Worm (Caenorhabditis elegans) whole organism, late embryonic: ENCODE data around the gene nhr-34.

ENCODE experiments used
- ama-1 ChIP-seq: fragments of 150-350 bp; optimal IDR thresholded peaks from 2 replicates; lab custom pipeline; 2014
- fkh-10 ChIP-seq: fragments of 150-350 bp; optimal IDR thresholded peaks from 2 replicates; lab custom pipeline; 2014; ENCODE audit warnings: missing biosample characterization, missing genetic modification reagents, missing genetic modification characterization
- nhr-11 ChIP-seq: fragments of 150-350 bp; optimal IDR thresholded peaks from 2 replicates; lab custom pipeline; 2014; ENCODE audit warnings: missing biosample characterization, missing genetic modification characterization
- pqm-1 ChIP-seq: sonication (generic microtip); optimal IDR thresholded peaks from 2 replicates; lab custom pipeline; 2016; ENCODE audit warnings: missing genetic modification characterization, missing compliant biosample characterization
- pros-1 ChIP-seq: fragments of 150-350 bp; optimal IDR thresholded peaks from 2 replicates; lab custom pipeline; 2014; ENCODE audit warnings: missing biosample characterization, missing genetic modification reagents, missing genetic modification characterization
- tbx-7 ChIP-seq: sonication (generic microtip); optimal IDR thresholded peaks from 2 replicates; lab custom pipeline; 2016; ENCODE audit warnings: missing genotype, missing genetic modification characterization, missing compliant biosample characterization
- unc-42 ChIP-seq: sonication (generic microtip); optimal IDR thresholded peaks from 2 replicates; lab custom pipeline; 2016; ENCODE audit warnings: missing genotype, missing genetic modification characterization, missing compliant biosample characterization
- zip-5 ChIP-seq: sonication (generic microtip); optimal IDR thresholded peaks from 2 replicates; lab custom pipeline; 2016; ENCODE audit warnings: missing genetic modification characterization, missing compliant biosample characterization

DNA sequence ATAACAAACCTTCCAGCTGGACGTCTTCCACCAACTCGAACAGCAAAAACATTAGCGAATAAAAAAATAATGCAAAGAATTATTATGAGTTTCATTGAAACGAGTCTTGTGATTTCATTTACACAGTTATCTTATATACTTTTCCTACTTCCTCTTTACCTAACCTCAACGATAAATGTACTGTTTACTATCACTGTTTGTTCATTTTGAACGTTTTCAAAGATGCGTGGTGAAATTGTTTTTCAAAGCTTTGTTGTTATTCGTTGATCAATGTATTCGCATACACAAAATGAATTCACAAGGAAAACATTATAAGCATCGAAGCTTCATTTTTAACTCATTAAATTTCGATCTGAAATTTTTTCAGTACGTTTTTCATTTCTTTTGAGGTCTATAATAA is 53.2 kb downstream of the nhr-34 start, which contains the start of gene W09C2.7:
- TF ChIP-seq ama-1 (lab: Kevin White, UChicago) = no peak
- no peak for TF ChIP-seq fkh-10
- no peak for TF ChIP-seq pros-1 (tag; lab: Kevin White, UChicago)
- no peak for TF ChIP-seq pqm-1 (tag; lab: Kevin White, UChicago)
- no peak for TF ChIP-seq nhr-11
- TF ChIP-seq zip-5 (tag; lab: Kevin White, UChicago) = no peak
- no peak for TF ChIP-seq tbx-7
- TF ChIP-seq unc-42 = no peak
